Worm (Caenorhabditis elegans): ENCODE data around the gene mfsd-11.

mfsd-11 gene

ce11 chrX:12114024-12114423, 39.9 kb downstream of the mfsd-11 start, which contains the start of gene lgc-15:
Gene lgc-15, plus strand, starts transcription at chrX:12114324.
- TF ChIP-seq mdt-29 (GFP tag; IDR thresholded peaks at IDR 0.05): no peak
- no peak for TF ChIP-seq ceh-32 (tag; optimal IDR thresholded peaks at IDR 0.05; ENCODE audit: poor library complexity)
- TF ChIP-seq zag-1 (tag; optimal IDR thresholded peaks at IDR 0.05): no peak
- TF ChIP-seq egl-27 (tag; optimal IDR thresholded peaks at IDR 0.05): no peak
- no peak for TF ChIP-seq nhr-102 (tag; optimal IDR thresholded peaks at IDR 0.05)
- TF ChIP-seq lim-7 (GFP tag; IDR thresholded peaks at IDR 0.05): no peak
- no peak for TF ChIP-seq nhr-11 (tag; optimal IDR thresholded peaks at IDR 0.05)

- TF ChIP-seq nhr-10 (tag; optimal IDR thresholded peaks at IDR 0.05): no peak
- no peak for TF ChIP-seq fos-1 (tag; optimal IDR thresholded peaks at IDR 0.05)
- TF ChIP-seq nhr-77 (tag; optimal IDR thresholded peaks at IDR 0.05): no peak
- TF ChIP-seq ama-1 (optimal IDR thresholded peaks at IDR 0.05): no peak
- no peak for TF ChIP-seq zag-1 (tag; optimal IDR thresholded peaks at IDR 0.05)
- TF ChIP-seq lsy-2 (tag; optimal IDR thresholded peaks at IDR 0.05): no peak
- TF ChIP-seq php-3 (GFP tag; IDR thresholded peaks at IDR 0.05): no peak
- no peak for TF ChIP-seq lim-7 (GFP tag; IDR thresholded peaks at IDR 0.05)
- no peak for TF ChIP-seq ceh-44 (GFP tag; IDR thresholded peaks at IDR 0.05)
- no peak for TF ChIP-seq daf-8 (GFP tag; IDR thresholded peaks at IDR 0.05)
- no peak for TF ChIP-seq unc-39 (tag; optimal IDR thresholded peaks at IDR 0.05)
- TF ChIP-seq mes-2 (tag; optimal IDR thresholded peaks at IDR 0.05; ENCODE audit: poor library complexity, severe bottlenecking): no peak
Measured at ce11 chrX:12111213-12111612, 42.7 kb downstream of the mfsd-11 start, which contains the start of gene lgc-14. Gene lgc-14, plus strand, starts transcription at chrX:12111513.

DNA sequence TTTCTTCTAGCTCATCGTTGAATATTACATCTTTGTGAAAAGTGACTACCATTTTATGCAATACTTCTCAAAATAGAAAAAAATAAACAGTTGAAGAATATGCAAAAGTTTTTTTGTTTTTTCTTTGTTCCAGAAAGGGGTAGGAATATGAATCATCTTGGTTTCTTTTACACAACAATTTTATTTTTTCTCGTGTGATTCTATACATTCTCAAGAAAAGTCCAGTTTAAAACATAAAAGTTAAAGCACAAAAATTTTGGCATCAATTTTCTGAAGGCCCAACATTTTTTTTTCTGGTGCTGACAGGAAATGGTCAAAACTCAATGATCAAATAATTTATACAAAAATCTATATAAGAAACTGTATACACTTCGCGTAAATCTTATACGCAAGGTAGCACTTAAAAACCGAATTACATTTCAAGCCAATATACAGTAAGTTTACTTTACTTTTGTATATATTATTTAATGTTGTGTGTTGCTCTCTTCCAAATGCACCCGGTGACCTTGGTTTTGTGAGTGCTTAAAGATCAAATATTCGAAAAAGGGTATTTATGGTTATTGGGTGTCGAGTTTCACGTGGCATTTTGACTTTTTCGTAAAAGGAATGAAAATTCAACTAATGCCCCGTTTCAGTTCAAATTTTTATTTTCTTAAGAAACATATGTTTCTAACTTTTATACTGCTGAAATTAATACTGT, 45.2 kb downstream of the mfsd-11 start, which contains the start of the genes W03G11.2 and lgc-13:
Gene W03G11.2, minus strand, starts transcription at position 101 of the 700 bp plus-strand sequence.
Gene lgc-13, plus strand, starts transcription at position 650 of the 700 bp plus-strand sequence.
- TF ChIP-seq zip-2 (tag; optimal IDR thresholded peaks at IDR 0.05) (no peak), ZK337.2 (GFP tag; IDR thresholded peaks at IDR 0.05) (no peak), nhr-25 (tag; optimal IDR thresholded peaks at IDR 0.05; ENCODE audit: borderline replicate concordance, insufficient read depth) (no peak), nhr-102 (tag; optimal IDR thresholded peaks at IDR 0.05) (no peak), F49E8.2 (tag; optimal IDR thresholded peaks at IDR 0.05; ENCODE audit: borderline replicate concordance) (no peak), vab-7 (GFP tag; IDR thresholded peaks at IDR 0.05) (no peak), ztf-11 (tag; optimal IDR thresholded peaks at IDR 0.05) (no peak), dmd-8 (GFP tag; IDR thresholded peaks at IDR 0.05) (no peak), dve-1 (tag; optimal IDR thresholded peaks at IDR 0.05; ENCODE audit: insufficient read depth) (no peak), unc-130 (GFP tag; optimal IDR thresholded peaks at IDR 0.05) (no peak), nhr-41 (GFP tag; IDR thresholded peaks at IDR 0.05) (no peak), unc-62 (GFP tag; optimal IDR thresholded peaks at IDR 0.05 in 1 of 2) (no peak), unc-62 (tag; optimal IDR thresholded peaks at IDR 0.05) (no peak), ama-1 (optimal IDR thresholded peaks at IDR 0.05) (no peak), aly-2 (tag; optimal IDR thresholded peaks at IDR 0.05) (no peak), php-3 (GFP tag; IDR thresholded peaks at IDR 0.05) (no peak), mdl-1 (tag; optimal IDR thresholded peaks at IDR 0.05) (no peak), zag-1 (tag; optimal IDR thresholded peaks at IDR 0.05) (no peak)

DNA sequence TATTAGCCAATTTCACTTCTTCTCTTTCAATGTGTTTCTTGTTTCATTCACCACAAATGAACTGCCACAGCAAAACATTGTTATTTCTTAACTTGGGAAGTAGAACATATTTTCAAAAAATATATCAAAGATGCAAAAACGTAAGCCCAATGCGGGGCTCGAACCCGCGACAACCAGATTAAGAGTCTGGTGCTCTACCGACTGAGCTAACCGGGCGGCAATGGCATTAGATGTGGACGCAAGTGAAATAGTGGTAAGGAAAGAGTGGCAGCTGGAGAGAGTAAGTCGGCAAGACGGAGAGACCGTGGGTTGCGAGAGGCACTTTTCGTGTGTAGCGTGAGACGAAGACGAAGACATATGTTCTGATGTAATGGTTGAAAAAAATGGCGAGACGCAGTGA, 47.9 kb downstream of the mfsd-11 start:
- peak; percentile 90 for TF ChIP-seq Y75B8A.6 (GFP tag; IDR thresholded peaks at IDR 0.05)
- TF ChIP-seq F26F4.8 (GFP tag; conservative IDR thresholded peaks at IDR 0.05): no peak; the same call in 1 of the 2 replicates
- TF ChIP-seq saeg-2 (GFP tag; IDR thresholded peaks at IDR 0.05): peak; percentile 72; the same call in 1 of the 2 replicates
- TF ChIP-seq ceh-44 (GFP tag; IDR thresholded peaks at IDR 0.05): peak; percentile 86
- TF ChIP-seq daf-16 (GFP tag; optimal IDR thresholded peaks at IDR 0.05): peak; percentile 44 to 93
- TF ChIP-seq daf-16 (tag; optimal IDR thresholded peaks at IDR 0.05): peak; percentile 72
- peak; percentile 82 for TF ChIP-seq lir-3 (tag; optimal IDR thresholded peaks at IDR 0.05)
- TF ChIP-seq zfp-3 (GFP tag; conservative IDR thresholded peaks at IDR 0.05): peak; percentile 76; the same call in 1 of the 2 replicates
- TF ChIP-seq hlh-11 (tag; optimal IDR thresholded peaks at IDR 0.05): no peak
- TF ChIP-seq ceh-20 (GFP tag; IDR thresholded peaks at IDR 0.05): peak; percentile 87
- TF ChIP-seq nhr-76 (tag; optimal IDR thresholded peaks at IDR 0.05): no peak
- TF ChIP-seq lin-38 (GFP tag; IDR thresholded peaks at IDR 0.05): peak; percentile 82
- TF ChIP-seq F37D6.2 (tag; optimal IDR thresholded peaks at IDR 0.05): peak; percentile 78
- no peak for TF ChIP-seq unc-39 (tag; optimal IDR thresholded peaks at IDR 0.05)
- TF ChIP-seq Y48G9A.11 (GFP tag; IDR thresholded peaks at IDR 0.05): peak; percentile 74
- 0 out of 2 replicates have a peak, but pooled peaks have one; percentile 77 for TF ChIP-seq F44E2.7 (GFP tag; IDR thresholded peaks at IDR 0.05)
- peak; percentile 64 for TF ChIP-seq T20F7.1 (GFP tag; optimal IDR thresholded peaks at IDR 0.05)

Measured in whole organism, L4 larva.